Worm (Caenorhabditis elegans) whole organism, L3 larva: ENCODE data around the gene hrg-9.

Source experiments
- R02D3.7 ChIP-seq: fragments of 150-350 bp; optimal IDR thresholded peaks from 2 replicates; lab custom pipeline; 2014; ENCODE audit warnings: missing biosample characterization, missing genetic modification characterization
- ZK546.5 ChIP-seq: sonication (generic microtip); optimal IDR thresholded peaks from 2 replicates; lab custom pipeline; 2017; ENCODE audit warnings: missing biosample characterization, missing genetic modification characterization
- ama-1 ChIP-seq: fragments of 150-350 bp; optimal IDR thresholded peaks from 2 replicates; lab custom pipeline; 2018
- ceh-28 ChIP-seq: fragments of 150-350 bp; optimal IDR thresholded peaks from 2 replicates; lab custom pipeline; 2014; ENCODE audit warnings: missing biosample characterization, missing genetic modification reagents, missing genetic modification characterization
- fkh-2 ChIP-seq: fragments of 150-350 bp; optimal IDR thresholded peaks from 2 replicates; lab custom pipeline; 2014; ENCODE audit warnings: missing biosample characterization, missing genetic modification reagents, missing genetic modification characterization
- mdl-1 ChIP-seq: fragments of 150-350 bp; optimal IDR thresholded peaks from 2 replicates; lab custom pipeline; 2014; ENCODE audit warnings: missing biosample characterization, missing genetic modification characterization
- nhr-11 ChIP-seq: fragments of 150-350 bp; optimal IDR thresholded peaks from 2 replicates; lab custom pipeline; 2014; ENCODE audit warnings: missing biosample characterization, missing genetic modification characterization
- nhr-12 ChIP-seq: fragments of 150-350 bp; optimal IDR thresholded peaks from 2 replicates; lab custom pipeline; 2014; ENCODE audit warnings: missing biosample characterization, missing genetic modification characterization
- nhr-23 ChIP-seq: fragments of 150-350 bp; optimal IDR thresholded peaks from 2 replicates; lab custom pipeline; 2014; ENCODE audit warnings: missing biosample characterization, missing genetic modification reagents, missing genetic modification characterization
- nhr-237 ChIP-seq: fragments of 150-350 bp; optimal IDR thresholded peaks from 2 replicates; lab custom pipeline; 2014; ENCODE audit warnings: missing biosample characterization, missing genetic modification characterization
- nhr-25 ChIP-seq: sonication (generic microtip); optimal IDR thresholded peaks from 2 replicates; lab custom pipeline; 2017; ENCODE audit warnings: missing biosample characterization, missing genetic modification characterization
- sea-2 ChIP-seq: fragments of 150-350 bp; sonication (generic microtip); optimal IDR thresholded peaks from 4 replicates; lab custom pipeline; 2014; ENCODE audit warnings: missing biosample characterization, missing genetic modification reagents, missing genetic modification characterization
- unc-39 ChIP-seq: sonication (generic microtip); optimal IDR thresholded peaks from 4 replicates; lab custom pipeline; 2017; ENCODE audit warnings: missing biosample characterization, missing genetic modification characterization
- unc-62 ChIP-seq: fragments of 150-350 bp; sonication (generic microtip); optimal IDR thresholded peaks from 4 replicates; lab custom pipeline; 2014; ENCODE audit warnings: missing biosample characterization, missing genetic modification reagents, missing genetic modification characterization

DNA sequence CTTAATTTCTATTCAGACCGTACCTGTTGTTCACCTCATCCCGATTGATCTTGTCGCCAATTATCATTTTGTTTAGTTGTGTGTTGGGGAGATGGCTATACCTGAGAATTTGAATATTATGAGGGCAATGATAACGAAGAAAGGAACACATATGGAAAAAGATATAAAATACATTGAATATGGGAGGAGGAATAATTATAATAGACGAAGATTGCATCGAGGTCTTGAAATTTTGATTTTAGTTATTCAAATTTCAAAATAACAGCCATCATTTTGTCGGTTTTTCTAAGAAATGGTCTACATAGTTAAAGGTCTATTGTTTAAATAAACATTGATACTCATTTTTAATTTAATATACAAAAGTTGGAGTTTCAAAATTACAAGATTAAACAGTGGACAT lies 23.9 kb upstream of the hrg-9 start, which contains the start of gene shw-3:
- no peak for TF ChIP-seq unc-39 (tag; lab: Kevin White, UChicago)
- no peak for TF ChIP-seq nhr-23
- no peak for TF ChIP-seq ama-1 (lab: Kevin White, UChicago)
- no peak for TF ChIP-seq mdl-1
- TF ChIP-seq nhr-25 (tag; lab: Kevin White, UChicago), result no peak
- TF ChIP-seq nhr-11 (tag; lab: Kevin White, UChicago), result no peak
- TF ChIP-seq ZK546.5 (tag; lab: Kevin White, UChicago), result no peak
- TF ChIP-seq unc-62 (GFP tag; lab: Kevin White, UChicago), result no peak
- TF ChIP-seq nhr-237, result no peak
- TF ChIP-seq ceh-28 (tag; lab: Kevin White, UChicago), result no peak
- TF ChIP-seq R02D3.7 (tag; lab: Kevin White, UChicago), result no peak
- TF ChIP-seq sea-2, result no peak
- TF ChIP-seq fkh-2 (tag; lab: Kevin White, UChicago), result no peak
- no peak for TF ChIP-seq nhr-12 (tag; lab: Kevin White, UChicago)
